Worm (Caenorhabditis elegans): ENCODE data around the gene his-41.
A peak's percentile ranks its signal among the peaks of the same experiment; 100 is the strongest.

Gene his-41

ce11 chrV:9503152-9503817 is 42.1 kb upstream of the his-41 start (continued):
- TF ChIP-seq hsf-1 (GFP tag; IDR thresholded peaks at IDR 0.05) (peak; percentile 61; the same call in 1 of the 2 replicates), mxl-1 (tag; optimal IDR thresholded peaks at IDR 0.05) (peak; percentile 30), snpc-1.1 (tag; optimal IDR thresholded peaks at IDR 0.05; ENCODE audit: insufficient read depth) (peak; percentile 88), nfya-1 (tag; optimal IDR thresholded peaks at IDR 0.05; ENCODE audit: borderline replicate concordance, insufficient read depth) (no peak), efl-1 (GFP tag; optimal IDR thresholded peaks at IDR 0.05) (no peak), somi-1 (GFP tag; optimal IDR thresholded peaks at IDR 0.05) (peak; percentile 40), F33H1.4 (GFP tag; IDR thresholded peaks at IDR 0.05) (0 out of 2 replicates have a peak, but pooled peaks have one; percentile 11), ztf-22 (GFP tag; optimal IDR thresholded peaks at IDR 0.05) (no peak), cebp-1 (GFP tag; IDR thresholded peaks at IDR 0.05) (no peak), cebp-1 (tag; optimal IDR thresholded peaks at IDR 0.05) (no peak), lsy-27 (tag; optimal IDR thresholded peaks at IDR 0.05; ENCODE audit: borderline replicate concordance, insufficient read depth) (peak; percentile 12), ztf-26 (tag; optimal IDR thresholded peaks at IDR 0.05) (peak; percentile 70), bed-1 (GFP tag; IDR thresholded peaks at IDR 0.05) (peak; percentile 64; the same call in 1 of the 2 replicates), tbp1 (GFP tag; optimal IDR thresholded peaks at IDR 0.05) (peak; percentile 96), madf-10 (tag; optimal IDR thresholded peaks at IDR 0.05) (peak; percentile 41), nfyb-1 (GFP tag; IDR thresholded peaks at IDR 0.05) (peak; percentile 89), mcd-1 (GFP tag; IDR thresholded peaks at IDR 0.05) (no peak; the same call in 1 of the 2 replicates), hlh-26 (GFP tag; conservative IDR thresholded peaks at IDR 0.05) (no peak), nhr-90 (tag; optimal IDR thresholded peaks at IDR 0.05) (peak; percentile 58), lin-40 (tag; optimal IDR thresholded peaks at IDR 0.05) (no peak), zfh-2 (GFP tag; conservative IDR thresholded peaks at IDR 0.05) (no peak), lin-26 (GFP tag; IDR thresholded peaks at IDR 0.05) (peak; percentile 87), akir-1 (GFP tag; optimal IDR thresholded peaks at IDR 0.05) (no peak), sptf-2 (GFP tag; optimal IDR thresholded peaks at IDR 0.05) (peak; percentile 47), egrh-3 (GFP tag; IDR thresholded peaks at IDR 0.05) (no peak), Y53F4B.3 (GFP tag; IDR thresholded peaks at IDR 0.05) (no peak), egl-18 (GFP tag; IDR thresholded peaks at IDR 0.05) (peak; percentile 83; the same call in 1 of the 2 replicates), ccch-3 (GFP tag; optimal IDR thresholded peaks at IDR 0.05) (no peak), attf-6 (GFP tag; IDR thresholded peaks at IDR 0.05) (no peak), tlf-1 (GFP tag; optimal IDR thresholded peaks at IDR 0.05) (no peak), repo-1 (tag; optimal IDR thresholded peaks at IDR 0.05) (peak; percentile 74), rpc-1 (optimal IDR thresholded peaks at IDR 0.05) (peak; percentile 81), rpc-1 (tag; optimal IDR thresholded peaks at IDR 0.05) (peak; percentile 74), nfya-2 (GFP tag; IDR thresholded peaks at IDR 0.05) (no peak)

ce11 chrV:9504474-9504960 is 40.8 kb upstream of the his-41 start, which contains the start of gene haao-1:
haao-1 (plus strand) TSS chrV:9504910.
- TF ChIP-seq dpl-1 (GFP tag; optimal IDR thresholded peaks at IDR 0.05) (no peak), madf-6 (GFP tag; IDR thresholded peaks at IDR 0.05) (no peak)

- TF ChIP-seq nhr-80 (tag; optimal IDR thresholded peaks at IDR 0.05) (peak; percentile 73), attf-6 (GFP tag; IDR thresholded peaks at IDR 0.05) (no peak), let-607 (tag; optimal IDR thresholded peaks at IDR 0.05) (peak; percentile 40 to 83), C17E4.6 (GFP tag; IDR thresholded peaks at IDR 0.05) (no peak), snpc-1.1 (tag; optimal IDR thresholded peaks at IDR 0.05; ENCODE audit: insufficient read depth) (no peak)
Measured at ce11 chrV:9506931-9507330, 38.4 kb upstream of the his-41 start.
